Worm (Caenorhabditis elegans) whole organism, young adult: ENCODE results near the gene mihp-2.

Experiments
- B0035.1 ChIP-seq: sonication (generic microtip); optimal IDR thresholded peaks from 2 replicates; lab custom pipeline; 2016; ENCODE audit warnings: missing genetic modification characterization, mild to moderate bottlenecking, missing compliant biosample characterization, missing genotype, missing genetic modification reagents
- F22D6.2 ChIP-seq: sonication (generic microtip); optimal IDR thresholded peaks from 2 replicates; lab custom pipeline; 2016; ENCODE audit warnings: mild to moderate bottlenecking, missing genetic modification characterization, missing compliant biosample characterization
- F33H1.4 ChIP-seq: fragments of 200-800 bp; sonication (Bioruptor generic); IDR thresholded peaks from 2 replicates; pipeline ENCODE4 v1.3.6; 2022; ENCODE audit warnings: missing genetic modification reagents, missing genetic modification characterization, missing compliant biosample characterization
- F37B4.10 ChIP-seq: fragments of 200-800 bp; sonication (Bioruptor generic); IDR thresholded peaks from 2 replicates; pipeline ENCODE4 v1.3.6; 2022; ENCODE audit warnings: missing genetic modification characterization, missing compliant biosample characterization
- F39B2.1 ChIP-seq: fragments of 200-800 bp; sonication (Bioruptor generic); IDR thresholded peaks from 2 replicates; pipeline ENCODE4 v1.3.6; 2022; ENCODE audit warnings: missing genetic modification reagents, missing genetic modification characterization, missing compliant biosample characterization
- Y53G8AR.9 ChIP-seq: fragments of 200-800 bp; sonication (Bioruptor generic); conservative IDR thresholded peaks from 2 replicates; pipeline ENCODE4 v1.3.6; 2022; ENCODE audit warnings: missing genetic modification reagents, missing genetic modification characterization, missing compliant biosample characterization
- athp-1 ChIP-seq: sonication (generic microtip); optimal IDR thresholded peaks from 2 replicates; lab custom pipeline; 2017; ENCODE audit warnings: mild to moderate bottlenecking, missing genetic modification characterization, missing compliant biosample characterization
- attf-3 ChIP-seq: fragments of 200-800 bp; sonication (Bioruptor generic); conservative IDR thresholded peaks from 2 replicates; pipeline ENCODE4 v1.3.6; 2022; ENCODE audit warnings: missing genetic modification reagents, missing genetic modification characterization, missing compliant biosample characterization
- bed-2 ChIP-seq: fragments of 200-800 bp; sonication (Bioruptor generic); IDR thresholded peaks from 2 replicates; pipeline ENCODE4 v1.3.6; 2022; ENCODE audit warnings: missing genetic modification reagents, missing genetic modification characterization, missing compliant biosample characterization
- cebp-1 ChIP-seq, 2 experiments: fragments of 200-800 bp in 1 of 2; sonication (Bioruptor generic) in 1 of 2; sonication (generic microtip) in 1 of 2; IDR thresholded peaks in 1 of 2; optimal IDR thresholded peaks in 1 of 2; 2 replicates each; pipeline versions ENCODE4 v1.3.6 to Lab custom; 2017 to 2022; ENCODE audit warnings: missing compliant biosample characterization in 2 of 2, missing genetic modification characterization in 2 of 2, mild to moderate bottlenecking in 1 of 2, missing genetic modification reagents in 1 of 2, moderate library complexity in 1 of 2
- ceh-100 ChIP-seq: fragments of 200-800 bp; sonication (Bioruptor generic); IDR thresholded peaks from 2 replicates; pipeline ENCODE4 v1.3.6; 2022; ENCODE audit warnings: missing genetic modification reagents, missing genetic modification characterization, missing compliant biosample characterization
- ceh-27 ChIP-seq: fragments of 200-800 bp; sonication (Bioruptor generic); optimal IDR thresholded peaks from 2 replicates; lab custom pipeline; 2018; ENCODE audit warnings: mild to moderate bottlenecking, missing genetic modification characterization, moderate library complexity, missing compliant biosample characterization
- ceh-40 ChIP-seq: fragments of 200-800 bp; sonication (Bioruptor generic); IDR thresholded peaks from 2 replicates; pipeline ENCODE4 v1.3.6; 2022; ENCODE audit warnings: missing genetic modification characterization, missing compliant biosample characterization
- ceh-79 ChIP-seq: sonication (generic microtip); optimal IDR thresholded peaks from 2 replicates; lab custom pipeline; 2017; ENCODE audit warnings: mild to moderate bottlenecking, missing genetic modification characterization, missing compliant biosample characterization
- ceh-91 ChIP-seq: fragments of 200-800 bp; sonication (Bioruptor generic); IDR thresholded peaks from 2 replicates; pipeline ENCODE4 v1.3.6; 2022; ENCODE audit warnings: missing genetic modification reagents, missing genetic modification characterization, missing compliant biosample characterization
- fkh-3 ChIP-seq: sonication (generic microtip); optimal IDR thresholded peaks from 2 replicates; lab custom pipeline; 2016; ENCODE audit warnings: mild to moderate bottlenecking, missing genetic modification characterization, missing compliant biosample characterization
- gei-17 ChIP-seq: fragments of 200-800 bp; sonication (Bioruptor generic); optimal IDR thresholded peaks from 2 replicates; lab custom pipeline; 2018; ENCODE audit warnings: mild to moderate bottlenecking, missing genetic modification characterization, missing compliant biosample characterization
- hmg-20 ChIP-seq: fragments of 200-800 bp; sonication (Bioruptor generic); IDR thresholded peaks from 2 replicates; pipeline ENCODE4 v1.3.6; 2022; ENCODE audit warnings: missing genetic modification reagents, missing genetic modification characterization, missing compliant biosample characterization
- let-607 ChIP-seq, 2 experiments: fragments of 200-800 bp in 1 of 2; sonication (Bioruptor generic) in 1 of 2; sonication (generic microtip) in 1 of 2; optimal IDR thresholded peaks; 2 replicates each; lab custom pipeline; 2016 to 2018; ENCODE audit warnings: mild to moderate bottlenecking in 2 of 2, missing compliant biosample characterization in 2 of 2, missing genetic modification characterization in 2 of 2, moderate library complexity in 2 of 2, missing genotype in 1 of 2
- lin-26 ChIP-seq: fragments of 200-800 bp; sonication (Bioruptor generic); IDR thresholded peaks from 2 replicates; pipeline ENCODE4 v1.3.6; 2022; ENCODE audit warnings: missing genetic modification reagents, missing genetic modification characterization, missing compliant biosample characterization
- lin-35 ChIP-seq, 3 experiments: fragments of 150-350 bp in 2 of 3; sonication (generic microtip) in 1 of 3; optimal IDR thresholded peaks; 2 replicates each; lab custom pipeline; 2014 to 2018; ENCODE audit warnings: missing biosample characterization in 3 of 3, missing genetic modification characterization in 3 of 3, missing genetic modification reagents in 3 of 3
- lsl-1 ChIP-seq: fragments of 200-800 bp; sonication (Bioruptor generic); optimal IDR thresholded peaks from 2 replicates; lab custom pipeline; 2018; ENCODE audit warnings: mild to moderate bottlenecking, missing genetic modification characterization, moderate library complexity, missing compliant biosample characterization
- lsy-27 ChIP-seq: sonication (generic microtip); optimal IDR thresholded peaks from 2 replicates; lab custom pipeline; 2017; ENCODE audit warnings: missing genetic modification characterization, mild to moderate bottlenecking, missing compliant biosample characterization, antibody characterized with exemption, missing genotype, borderline replicate concordance; ENCODE audit not compliant: insufficient read depth
- madf-10 ChIP-seq: sonication (generic microtip); optimal IDR thresholded peaks from 2 replicates; lab custom pipeline; 2016; ENCODE audit warnings: mild to moderate bottlenecking, missing genetic modification characterization, missing compliant biosample characterization
- mcd-1 ChIP-seq: fragments of 200-800 bp; sonication (Bioruptor generic); IDR thresholded peaks from 2 replicates; pipeline ENCODE4 v1.3.6; 2022; ENCODE audit warnings: missing genetic modification reagents, missing genetic modification characterization, missing compliant biosample characterization
- mel-28 ChIP-seq: sonication (generic microtip); optimal IDR thresholded peaks from 2 replicates; lab custom pipeline; 2016; ENCODE audit warnings: borderline replicate concordance, mild to moderate bottlenecking, missing genetic modification characterization, missing compliant biosample characterization
- nfya-1 ChIP-seq: sonication (generic microtip); optimal IDR thresholded peaks from 2 replicates; lab custom pipeline; 2017; ENCODE audit warnings: antibody characterized with exemption, missing compliant biosample characterization, missing genetic modification characterization, borderline replicate concordance; ENCODE audit not compliant: insufficient read depth
- nfyb-1 ChIP-seq: fragments of 200-800 bp; sonication (Bioruptor generic); IDR thresholded peaks from 2 replicates; pipeline ENCODE4 v1.3.6; 2022; ENCODE audit warnings: missing genetic modification reagents, missing genetic modification characterization, missing compliant biosample characterization
- nhr-90 ChIP-seq: sonication (generic microtip); optimal IDR thresholded peaks from 2 replicates; lab custom pipeline; 2016; ENCODE audit warnings: missing genotype, mild to moderate bottlenecking, missing genetic modification characterization, missing compliant biosample characterization
- pbrm-1 ChIP-seq: fragments of 200-800 bp; sonication (Bioruptor generic); IDR thresholded peaks from 2 replicates; pipeline ENCODE4 v1.3.6; 2022; ENCODE audit warnings: missing genetic modification reagents, missing genetic modification characterization, missing compliant biosample characterization
- rcor-1 ChIP-seq: fragments of 200-800 bp; sonication (Bioruptor generic); IDR thresholded peaks from 2 replicates; pipeline ENCODE4 v1.3.6; 2022; ENCODE audit warnings: missing genetic modification reagents, missing genetic modification characterization, missing compliant biosample characterization
- repo-1 ChIP-seq: sonication (generic microtip); optimal IDR thresholded peaks from 2 replicates; lab custom pipeline; 2017; ENCODE audit warnings: mild to moderate bottlenecking, missing genetic modification characterization, missing compliant biosample characterization
- tbx-9 ChIP-seq: sonication (generic microtip); optimal IDR thresholded peaks from 2 replicates; lab custom pipeline; 2016; ENCODE audit warnings: borderline replicate concordance, missing genetic modification characterization, inconsistent platforms, missing compliant biosample characterization
- tlf-1 ChIP-seq: fragments of 200-800 bp; sonication (Bioruptor generic); optimal IDR thresholded peaks from 2 replicates; lab custom pipeline; 2018; ENCODE audit warnings: mild to moderate bottlenecking, missing genetic modification characterization, missing compliant biosample characterization
- unc-130 ChIP-seq: sonication (generic microtip); optimal IDR thresholded peaks from 2 replicates; lab custom pipeline; 2016; ENCODE audit warnings: missing genetic modification reagents, missing genetic modification characterization, missing compliant biosample characterization
- ztf-3 ChIP-seq: fragments of 200-800 bp; sonication (Bioruptor generic); optimal IDR thresholded peaks from 2 replicates; lab custom pipeline; 2018; ENCODE audit warnings: mild to moderate bottlenecking, missing genetic modification characterization, missing compliant biosample characterization
- ztf-6 ChIP-seq: fragments of 200-800 bp; sonication (Bioruptor generic); IDR thresholded peaks from 2 replicates; pipeline ENCODE4 v1.3.6; 2022; ENCODE audit warnings: missing genetic modification reagents, missing genetic modification characterization, missing compliant biosample characterization

The mihp-2 gene

DNA sequence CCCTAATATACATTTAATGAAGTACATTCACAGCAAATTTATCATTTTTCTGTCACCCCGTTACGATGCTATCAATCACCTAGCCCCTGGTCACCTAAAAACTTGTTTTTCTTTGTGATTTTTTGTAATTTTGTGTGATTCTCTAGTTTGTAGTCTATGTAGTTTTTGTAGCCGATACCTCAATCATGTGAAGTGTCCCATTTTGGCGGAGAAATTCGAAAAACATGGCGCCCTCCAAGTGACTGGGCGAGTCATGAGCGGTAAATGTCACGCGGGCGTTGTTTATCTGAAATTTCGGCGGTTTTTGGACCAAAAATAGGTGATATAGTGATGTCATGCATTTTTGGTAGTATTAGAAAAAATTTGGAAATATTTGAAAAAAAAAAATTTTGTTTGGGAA is 27.2 kb downstream of the mihp-2 start:
- TF ChIP-seq ceh-27: no peak
- TF ChIP-seq lin-26: no peak
- no peak for TF ChIP-seq rcor-1 (GFP tag; lab: Robert Waterston, UW)
- TF ChIP-seq F39B2.1 (GFP tag; lab: Robert Waterston, UW): no peak
- TF ChIP-seq ceh-91 (GFP tag; lab: Robert Waterston, UW): no peak
- TF ChIP-seq ceh-100 (GFP tag; lab: Robert Waterston, UW): no peak
- TF ChIP-seq mel-28 (tag; lab: Kevin White, UChicago): no peak
- TF ChIP-seq B0035.1 (tag; lab: Kevin White, UChicago): no peak
- no peak for TF ChIP-seq cebp-1 (GFP tag; IDR thresholded peaks at IDR 0.05; lab: Robert Waterston, UW)
- no peak for TF ChIP-seq cebp-1 (tag; optimal IDR thresholded peaks at IDR 0.05; lab: Kevin White, UChicago)
- no peak for TF ChIP-seq F37B4.10
- no peak for TF ChIP-seq nfyb-1 (GFP tag; lab: Robert Waterston, UW)
- TF ChIP-seq repo-1 (tag; lab: Kevin White, UChicago): no peak
- no peak for TF ChIP-seq gei-17 (GFP tag; lab: Kevin White, UChicago)
- TF ChIP-seq mcd-1 (GFP tag; lab: Robert Waterston, UW): no peak
- TF ChIP-seq Y53G8AR.9: no peak

DNA sequence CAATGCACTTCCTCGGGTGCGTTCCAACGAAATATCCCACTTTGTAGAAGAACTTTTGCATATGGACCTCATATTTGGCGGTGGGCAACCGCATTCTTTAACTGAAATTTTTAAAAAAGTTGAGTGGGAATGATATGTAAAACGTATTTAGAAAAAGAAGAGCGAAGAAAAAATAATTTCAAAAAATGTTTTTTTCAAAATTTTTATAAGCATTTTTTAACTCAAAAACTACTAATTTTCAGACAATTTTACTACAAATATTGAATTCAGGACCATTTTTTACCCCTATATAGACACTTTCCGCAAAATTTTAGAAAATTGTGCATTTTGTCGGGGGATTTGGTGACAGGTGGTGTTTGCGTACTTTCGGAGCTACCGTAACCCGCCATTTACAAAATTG is 27.7 kb downstream of the mihp-2 start, which contains the start of gene ptr-22:
Gene ptr-22, minus strand, starts transcription at position 101 of the 400 bp plus-strand sequence.
- TF ChIP-seq F22D6.2 (no peak), ceh-91 (GFP tag; lab: Robert Waterston, UW) (no peak), unc-130 (GFP tag; lab: Kevin White, UChicago) (no peak), hmg-20 (no peak), let-607 (tag; optimal IDR thresholded peaks at IDR 0.05; lab: Kevin White, UChicago) (no peak), ceh-40 (no peak), ztf-3 (no peak), fkh-3 (tag; lab: Kevin White, UChicago) (no peak), lsy-27 (no peak), nhr-90 (tag; lab: Kevin White, UChicago) (no peak), ceh-79 (tag; lab: Kevin White, UChicago) (no peak)
- TF ChIP-seq, all 124 proteins: peak for 0

DNA sequence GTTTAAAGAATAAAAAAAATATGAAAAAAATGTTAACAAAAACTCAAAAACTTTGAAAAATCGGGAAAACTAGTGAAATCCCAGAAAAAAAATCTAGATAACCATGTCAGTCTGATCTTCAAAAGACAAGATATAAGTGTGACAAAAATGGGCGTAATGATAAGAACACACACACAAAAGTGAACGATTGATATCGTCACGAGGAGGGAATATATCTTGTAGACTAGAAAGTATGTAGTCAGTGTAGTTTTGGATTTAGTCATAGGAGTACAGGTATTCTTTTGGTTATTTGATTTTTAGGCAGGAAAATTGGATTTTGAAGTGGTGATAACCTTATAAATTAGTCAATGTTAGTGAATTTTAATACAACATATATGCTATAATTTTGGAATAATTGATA is 31.0 kb downstream of the mihp-2 start:
- TF ChIP-seq ztf-6 (GFP tag; lab: Robert Waterston, UW): no peak
- no peak for TF ChIP-seq bed-2 (GFP tag; lab: Robert Waterston, UW)
- TF ChIP-seq, all 124 proteins: peak for 0

DNA sequence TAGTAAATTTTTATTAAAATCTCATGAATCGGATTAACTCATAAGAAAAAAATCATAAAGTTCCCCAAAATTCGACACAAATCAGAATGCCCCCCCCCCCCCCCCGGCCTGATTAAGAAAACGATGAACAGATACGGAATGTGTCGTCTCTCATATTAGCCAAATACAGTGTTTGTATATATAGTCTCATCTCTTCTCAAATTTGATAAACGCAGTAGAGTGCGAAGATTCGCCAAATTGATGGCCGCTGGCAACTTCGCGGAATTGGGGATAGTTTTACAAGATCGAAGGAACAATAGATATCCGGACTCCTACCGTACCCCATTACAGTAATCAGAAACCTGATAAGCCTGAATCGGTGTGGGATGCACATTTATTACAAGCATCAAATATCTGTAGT is 34.0 kb downstream of the mihp-2 start:
- TF ChIP-seq F33H1.4 (GFP tag; lab: Robert Waterston, UW) (no peak), pbrm-1 (GFP tag; lab: Robert Waterston, UW) (no peak), F22D6.2 (no peak), athp-1 (tag; lab: Kevin White, UChicago) (no peak), tlf-1 (GFP tag; lab: Kevin White, UChicago) (no peak), nfya-1 (tag; lab: Kevin White, UChicago) (no peak), lsl-1 (GFP tag; lab: Kevin White, UChicago) (no peak), madf-10 (tag; lab: Kevin White, UChicago) (no peak), tbx-9 (no peak), lin-35 (GFP tag; optimal IDR thresholded peaks at IDR 0.05; lab: Kevin White, UChicago) (no peak), attf-3 (no peak)
